Worm (Caenorhabditis elegans): Measurements from ENCODE around the gene str-208.

str-208 gene

DNA sequence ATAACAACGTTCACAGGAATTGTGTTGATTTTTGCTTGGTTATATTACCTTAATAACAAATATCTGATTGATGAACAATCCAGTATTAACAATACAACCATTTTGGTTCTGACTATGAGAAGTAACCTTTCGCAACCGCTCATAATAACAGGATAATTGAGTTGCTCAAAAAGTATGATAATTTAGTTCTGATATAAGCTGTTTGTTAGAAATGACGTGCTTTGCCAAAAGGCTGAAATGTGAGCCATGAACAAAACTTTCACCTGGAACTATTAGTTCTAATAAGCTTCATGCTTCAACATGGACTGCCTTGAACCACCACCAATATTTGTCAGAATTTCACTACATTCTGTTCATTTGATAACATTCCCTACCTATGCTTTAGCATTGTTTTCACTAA is 32.0 kb upstream of the str-208 start, which contains the start of gene srh-20:
srh-20 (plus strand) TSS at position 301 of the 400 bp plus-strand sequence.
- TF ChIP-seq ZK546.5 (tag; optimal IDR thresholded peaks at IDR 0.05) (no peak), nhr-48 (tag; optimal IDR thresholded peaks at IDR 0.05) (no peak), T26A8.4 (GFP tag; IDR thresholded peaks at IDR 0.05) (no peak), T20F7.1 (GFP tag; optimal IDR thresholded peaks at IDR 0.05) (no peak), ceh-20 (GFP tag; IDR thresholded peaks at IDR 0.05) (no peak), Y75B8A.6 (GFP tag; IDR thresholded peaks at IDR 0.05) (no peak), mxl-3 (GFP tag; optimal IDR thresholded peaks at IDR 0.05) (no peak), nhr-77 (tag; optimal IDR thresholded peaks at IDR 0.05) (no peak), Y5F2A.4 (GFP tag; optimal IDR thresholded peaks at IDR 0.05) (no peak), nhr-10 (tag; optimal IDR thresholded peaks at IDR 0.05) (no peak), spr-1 (tag; optimal IDR thresholded peaks at IDR 0.05) (no peak), dmd-9 (GFP tag; IDR thresholded peaks at IDR 0.05) (no peak), ceh-28 (tag; optimal IDR thresholded peaks at IDR 0.05) (no peak)

- TF ChIP-seq zag-1 (tag; optimal IDR thresholded peaks at IDR 0.05), result no peak
- peak in 1 of 2 experiments; percentile 65 for TF ChIP-seq unc-62 (GFP tag; optimal IDR thresholded peaks at IDR 0.05 in 1 of 2)
- TF ChIP-seq unc-62 (tag; optimal IDR thresholded peaks at IDR 0.05), result no peak
- TF ChIP-seq lim-7 (GFP tag; IDR thresholded peaks at IDR 0.05), result no peak
- no peak for TF ChIP-seq mxl-3 (GFP tag; optimal IDR thresholded peaks at IDR 0.05)
- TF ChIP-seq Y5F2A.4 (GFP tag; optimal IDR thresholded peaks at IDR 0.05), result no peak
- no peak for TF ChIP-seq nhr-48 (tag; optimal IDR thresholded peaks at IDR 0.05)
- TF ChIP-seq unc-39 (tag; optimal IDR thresholded peaks at IDR 0.05), result no peak
- no peak for TF ChIP-seq hif-1 (tag; optimal IDR thresholded peaks at IDR 0.05)
- TF ChIP-seq nhr-111 (GFP tag; optimal IDR thresholded peaks at IDR 0.05), result no peak
Observed at ce11 chrV:4926371-4926770, 30.3 kb upstream of the str-208 start, which contains the start of gene srh-21. TSS of gene srh-21 (plus strand) at chrV:4926671.

DNA sequence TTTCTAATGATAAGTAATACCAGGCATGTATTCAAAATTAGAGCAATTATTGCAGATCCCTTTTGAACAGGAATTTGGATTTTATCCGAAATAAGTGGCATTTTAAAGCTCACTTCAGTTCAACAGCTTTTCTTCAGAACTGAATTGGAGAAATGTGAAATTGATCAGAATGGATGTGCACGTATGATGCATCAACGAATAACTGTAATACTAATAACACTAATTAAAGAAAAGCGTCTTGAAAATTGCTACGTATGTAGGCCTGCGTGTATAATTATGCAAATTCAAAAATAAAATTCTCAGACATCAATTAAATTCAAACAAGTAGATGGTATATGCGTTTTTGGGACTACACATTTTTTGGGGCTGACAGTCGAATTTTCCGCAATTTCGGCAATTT is 26.8 kb upstream of the str-208 start, which contains the start of gene str-205:
str-205 (minus strand) TSS at position 101 of the 400 bp plus-strand sequence.
- TF ChIP-seq zfp-3 (GFP tag; conservative IDR thresholded peaks at IDR 0.05) (no peak), hlh-30 (tag; optimal IDR thresholded peaks at IDR 0.05; ENCODE audit: insufficient read depth) (no peak), mdl-1 (tag; optimal IDR thresholded peaks at IDR 0.05) (no peak), F10B5.3 (tag; optimal IDR thresholded peaks at IDR 0.05) (no peak), zip-2 (tag; optimal IDR thresholded peaks at IDR 0.05) (no peak), lir-3 (tag; optimal IDR thresholded peaks at IDR 0.05) (no peak), mdt-29 (GFP tag; IDR thresholded peaks at IDR 0.05) (no peak), egl-43 (GFP tag; IDR thresholded peaks at IDR 0.05) (no peak), fkh-10 (GFP tag; optimal IDR thresholded peaks at IDR 0.05) (no peak), arid-1 (GFP tag; conservative IDR thresholded peaks at IDR 0.05) (no peak), nhr-6 (tag; optimal IDR thresholded peaks at IDR 0.05) (no peak), ztf-11 (tag; optimal IDR thresholded peaks at IDR 0.05) (no peak), nhr-48 (tag; optimal IDR thresholded peaks at IDR 0.05) (no peak)

DNA sequence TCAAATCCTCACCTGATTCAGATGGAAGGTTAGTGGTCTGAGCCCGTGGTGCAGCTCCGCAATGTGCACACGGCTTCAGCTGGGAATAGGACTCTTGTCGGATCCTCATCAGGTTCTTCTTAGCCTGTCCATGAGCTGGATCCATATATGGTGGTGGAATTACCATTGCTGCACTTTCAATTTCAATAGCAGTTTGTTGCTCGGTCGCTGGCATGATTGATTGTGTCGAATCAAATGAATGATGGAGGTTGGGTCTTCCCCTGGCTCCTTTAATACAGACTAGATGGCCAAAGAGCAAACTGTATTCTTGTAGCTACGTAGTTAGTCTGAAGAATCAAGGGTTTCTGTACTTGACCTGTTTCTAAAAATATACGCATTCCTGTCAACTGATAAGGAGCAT is 23.8 kb upstream of the str-208 start, which contains the start of gene C02E7.10:
C02E7.10 (minus strand) TSS at position 232 of the 400 bp plus-strand sequence.
- peak in 1 of 2 experiments; percentile 90 for TF ChIP-seq unc-62 (GFP tag; optimal IDR thresholded peaks at IDR 0.05 in 1 of 2)
- no peak for TF ChIP-seq unc-62 (tag; optimal IDR thresholded peaks at IDR 0.05)
- no peak for TF ChIP-seq lin-1 (GFP tag; IDR thresholded peaks at IDR 0.05)

ce11 chrV:4933268-4933667 is 23.4 kb upstream of the str-208 start:
- TF ChIP-seq jun-1 (tag; optimal IDR thresholded peaks at IDR 0.05), result no peak
- peak in 1 of 2 experiments; percentile 98 for TF ChIP-seq unc-62 (GFP tag; optimal IDR thresholded peaks at IDR 0.05 in 1 of 2)
- TF ChIP-seq unc-62 (tag; optimal IDR thresholded peaks at IDR 0.05), result no peak
- TF ChIP-seq lir-3 (tag; optimal IDR thresholded peaks at IDR 0.05), result no peak
